Fruit fly (Drosophila melanogaster) whole organism, embryonic: ENCODE data around the gene CG2021.

Experiments used
- Antp ChIP-seq: fragments of 200-800 bp; sonication (Bioruptor generic); optimal IDR thresholded peaks from 3 replicates; lab custom pipeline; 2016; ENCODE audit warnings: missing biosample characterization, missing genetic modification characterization
- Asciz ChIP-seq: fragments of 200-800 bp; sonication (Bioruptor generic); optimal IDR thresholded peaks from 2 replicates; lab custom pipeline; 2017; ENCODE audit warnings: missing biosample characterization, mild to moderate bottlenecking, missing genetic modification characterization, missing genetic modification reagents
- Atf-2 ChIP-seq: fragments of 200-800 bp; sonication (Bioruptor generic); optimal IDR thresholded peaks from 2 replicates; lab custom pipeline; 2016; ENCODE audit warnings: missing biosample characterization, missing genetic modification characterization
- CG10267 ChIP-seq: fragments of 200-800 bp; sonication (Bioruptor generic); optimal IDR thresholded peaks from 2 replicates; lab custom pipeline; 2018; ENCODE audit warnings: missing biosample characterization, mild to moderate bottlenecking, missing genetic modification characterization, moderate library complexity
- CG11247 ChIP-seq: fragments of 200-800 bp; sonication (Bioruptor generic); IDR thresholded peaks from 2 replicates; pipeline ENCODE4 v1.3.6; 2022; ENCODE audit warnings: missing biosample characterization, missing genetic modification characterization
- CG11504 ChIP-seq: fragments of 200-800 bp; sonication (Bioruptor generic); optimal IDR thresholded peaks from 3 replicates; lab custom pipeline; 2019; ENCODE audit warnings: missing biosample characterization, mild to moderate bottlenecking, missing genetic modification characterization, moderate library complexity
- CG11723 ChIP-seq: fragments of 200-800 bp; sonication (Bioruptor generic); optimal IDR thresholded peaks from 2 replicates; lab custom pipeline; 2017; ENCODE audit warnings: missing biosample characterization, mild to moderate bottlenecking, missing genetic modification characterization
- CG13287 ChIP-seq: fragments of 200-800 bp; sonication (Bioruptor generic); IDR thresholded peaks from 2 replicates; pipeline ENCODE4 v1.3.6; 2022; ENCODE audit warnings: missing biosample characterization, missing genetic modification characterization; ENCODE audit not compliant: partially characterized antibody
- CG16779 ChIP-seq: fragments of 200-800 bp; sonication (Bioruptor generic); IDR thresholded peaks from 2 replicates; pipeline ENCODE4 v1.3.6; 2022; ENCODE audit warnings: missing biosample characterization, missing genetic modification characterization
- CG16813 ChIP-seq: fragments of 200-800 bp; sonication (Bioruptor generic); IDR thresholded peaks from 3 replicates; pipeline ENCODE4 v1.3.6; 2022; ENCODE audit warnings: missing biosample characterization, missing genetic modification characterization; ENCODE audit not compliant: partially characterized antibody
- CG2875 ChIP-seq: fragments of 200-800 bp; sonication (Bioruptor generic); optimal IDR thresholded peaks from 2 replicates; lab custom pipeline; 2017; ENCODE audit warnings: missing biosample characterization, mild to moderate bottlenecking, missing genetic modification characterization, missing genetic modification reagents
- CG4360 ChIP-seq: fragments of 200-800 bp; sonication (Bioruptor generic); IDR thresholded peaks from 2 replicates; pipeline ENCODE4 v1.3.6; 2022; ENCODE audit warnings: missing biosample characterization, missing genetic modification characterization
- CG4730 ChIP-seq: fragments of 200-800 bp; sonication (Bioruptor generic); IDR thresholded peaks from 2 replicates; pipeline ENCODE4 v1.3.6; 2022; ENCODE audit warnings: missing biosample characterization, missing genetic modification characterization
- CG5180 ChIP-seq: fragments of 200-800 bp; sonication (Bioruptor generic); optimal IDR thresholded peaks from 3 replicates; lab custom pipeline; 2017; ENCODE audit warnings: missing biosample characterization, missing genetic modification characterization, mild to moderate bottlenecking, moderate library complexity, missing genetic modification reagents
- CG6854 ChIP-seq: fragments of 200-800 bp; sonication (Bioruptor generic); optimal IDR thresholded peaks from 3 replicates; lab custom pipeline; 2017; ENCODE audit warnings: missing biosample characterization, mild to moderate bottlenecking, missing genetic modification characterization
- CG8765 ChIP-seq: fragments of 200-800 bp; sonication (Bioruptor generic); IDR thresholded peaks from 2 replicates; pipeline ENCODE4 v1.3.6; 2022; ENCODE audit warnings: missing biosample characterization, missing genetic modification characterization
- Doc3 ChIP-seq: fragments of 200-800 bp; sonication (Bioruptor generic); IDR thresholded peaks from 3 replicates; pipeline ENCODE4 v1.3.6; 2022; ENCODE audit warnings: missing biosample characterization, missing genetic modification characterization; ENCODE audit not compliant: partially characterized antibody
- Gug ChIP-seq: fragments of 200-800 bp; sonication (Bioruptor generic); IDR thresholded peaks from 4 replicates; pipeline ENCODE4 v1.3.6; 2022; ENCODE audit warnings: missing biosample characterization, missing genetic modification characterization
- HLH3B ChIP-seq: fragments of 200-800 bp; sonication (Bioruptor generic); IDR thresholded peaks from 2 replicates; pipeline ENCODE4 v1.3.6; 2022; ENCODE audit warnings: missing biosample characterization, missing genetic modification characterization
- Hand ChIP-seq: fragments of 200-800 bp; sonication (Bioruptor generic); optimal IDR thresholded peaks from 2 replicates; lab custom pipeline; 2017; ENCODE audit warnings: mild to moderate bottlenecking, missing biosample characterization, missing genetic modification reagents, missing genetic modification characterization
- Hr3 ChIP-seq: fragments of 200-800 bp; sonication (Bioruptor generic); optimal IDR thresholded peaks from 3 replicates; lab custom pipeline; 2016; ENCODE audit warnings: missing biosample characterization, missing genetic modification characterization
- Lhr ChIP-seq: fragments of 200-800 bp; sonication (Bioruptor generic); optimal IDR thresholded peaks from 3 replicates; lab custom pipeline; 2017; ENCODE audit warnings: mild to moderate bottlenecking, missing biosample characterization, missing genetic modification reagents, missing genetic modification characterization
- Meics ChIP-seq: fragments of 200-800 bp; sonication (Bioruptor generic); optimal IDR thresholded peaks from 2 replicates; lab custom pipeline; 2017; ENCODE audit warnings: missing biosample characterization, mild to moderate bottlenecking, missing genetic modification characterization
- NC2β ChIP-seq: fragments of 200-800 bp; sonication (Bioruptor generic); optimal IDR thresholded peaks from 2 replicates; lab custom pipeline; 2016; ENCODE audit warnings: missing biosample characterization, missing genetic modification characterization
- Ptx1 ChIP-seq: fragments of 200-800 bp; sonication (Bioruptor generic); IDR thresholded peaks from 2 replicates; pipeline ENCODE4 v1.3.6; 2022; ENCODE audit warnings: missing biosample characterization, missing genetic modification characterization
- Side ChIP-seq: fragments of 200-800 bp; sonication (Bioruptor generic); optimal IDR thresholded peaks from 2 replicates; lab custom pipeline; 2016; ENCODE audit warnings: missing biosample characterization, missing genetic modification characterization
- Sin3A ChIP-seq: fragments of >200 bp; optimal IDR thresholded peaks from 2 replicates; lab custom pipeline; 2018
- Ssrp ChIP-seq: fragments of 200-800 bp; sonication (Bioruptor generic); optimal IDR thresholded peaks from 2 replicates; lab custom pipeline; 2018; ENCODE audit warnings: missing biosample characterization, mild to moderate bottlenecking, missing genetic modification characterization, moderate library complexity
- Taf1 ChIP-seq: fragments of 200-800 bp; sonication (Bioruptor generic); IDR thresholded peaks from 2 replicates; pipeline ENCODE4 v1.3.6; 2022; ENCODE audit warnings: missing biosample characterization, missing genetic modification characterization
- Xrp1 ChIP-seq: fragments of 200-800 bp; sonication (Bioruptor generic); IDR thresholded peaks from 2 replicates; pipeline ENCODE4 v1.3.6; 2022; ENCODE audit warnings: missing biosample characterization, missing genetic modification characterization
- dan ChIP-seq: fragments of 200-800 bp; sonication (Bioruptor generic); IDR thresholded peaks from 2 replicates; pipeline ENCODE4 v1.3.6; 2022; ENCODE audit warnings: missing biosample characterization, missing genetic modification characterization
- eve ChIP-seq, 2 experiments: fragments of >200 bp; optimal IDR thresholded peaks; 2 replicates each; lab custom pipeline; 2017; ENCODE audit warnings: missing biosample characterization in 2 of 2, missing genetic modification characterization in 2 of 2
- ewg ChIP-seq: fragments of 200-800 bp; sonication (Bioruptor generic); optimal IDR thresholded peaks from 3 replicates; lab custom pipeline; 2017; ENCODE audit warnings: mild to moderate bottlenecking, missing biosample characterization, missing genetic modification reagents, missing genetic modification characterization
- fd3F ChIP-seq: fragments of 200-800 bp; sonication (Bioruptor generic); optimal IDR thresholded peaks from 2 replicates; lab custom pipeline; 2018; ENCODE audit warnings: missing biosample characterization, mild to moderate bottlenecking, missing genetic modification characterization, moderate library complexity
- grau ChIP-seq: fragments of 200-800 bp; optimal IDR thresholded peaks from 3 replicates; lab custom pipeline; 2019; ENCODE audit warnings: missing biosample characterization, mild to moderate bottlenecking, missing genetic modification characterization, moderate library complexity
- grn ChIP-seq: fragments of 200-800 bp; sonication (Bioruptor generic); optimal IDR thresholded peaks from 3 replicates; lab custom pipeline; 2017; ENCODE audit warnings: missing biosample characterization, missing genetic modification characterization
- gsb-n ChIP-seq: fragments of 200-800 bp; sonication (Bioruptor generic); optimal IDR thresholded peaks from 3 replicates; lab custom pipeline; 2018; ENCODE audit warnings: missing biosample characterization, mild to moderate bottlenecking, missing genetic modification characterization
- h ChIP-seq: fragments of >200 bp; optimal IDR thresholded peaks from 2 replicates; lab custom pipeline; 2017
- ham ChIP-seq: fragments of 200-800 bp; sonication (Bioruptor generic); IDR thresholded peaks from 2 replicates; pipeline ENCODE4 v1.3.6; 2022; ENCODE audit warnings: missing biosample characterization, missing genetic modification characterization
- hkb ChIP-seq, 2 experiments: fragments of 200-800 bp in 1 of 2; fragments of >200 bp in 1 of 2; sonication (Bioruptor generic) in 1 of 2; IDR thresholded peaks in 1 of 2; optimal IDR thresholded peaks in 1 of 2; 2 replicates each; pipeline versions ENCODE4 v1.3.6 to Lab custom; 2017 to 2022; ENCODE audit warnings: missing biosample characterization in 1 of 2, missing genetic modification characterization in 1 of 2
- jing ChIP-seq: fragments of 200-800 bp; sonication (Bioruptor generic); optimal IDR thresholded peaks from 2 replicates; lab custom pipeline; 2018; ENCODE audit warnings: missing biosample characterization, mild to moderate bottlenecking, missing genetic modification characterization
- mld ChIP-seq: fragments of 200-800 bp; sonication (Bioruptor generic); IDR thresholded peaks from 3 replicates; pipeline ENCODE4 v1.3.6; 2022; ENCODE audit warnings: missing biosample characterization, missing genetic modification characterization; ENCODE audit not compliant: partially characterized antibody
- pzg ChIP-seq: fragments of 200-800 bp; sonication (Bioruptor generic); optimal IDR thresholded peaks from 3 replicates; lab custom pipeline; 2018; ENCODE audit warnings: missing biosample characterization, mild to moderate bottlenecking, missing genetic modification characterization, moderate library complexity
- run ChIP-seq: fragments of 200-800 bp; sonication (Bioruptor generic); optimal IDR thresholded peaks from 3 replicates; lab custom pipeline; 2018; ENCODE audit warnings: missing biosample characterization, mild to moderate bottlenecking, missing genetic modification characterization
- schlank ChIP-seq: fragments of 200-800 bp; sonication (Bioruptor generic); optimal IDR thresholded peaks from 2 replicates; lab custom pipeline; 2018; ENCODE audit warnings: missing biosample characterization, mild to moderate bottlenecking, missing genetic modification characterization
- sens ChIP-seq: fragments of 200-800 bp; sonication (Bioruptor generic); peaks from one replicate; lab custom pipeline; 2016; ENCODE audit warnings: missing biosample characterization, missing genetic modification characterization
- sima ChIP-seq: fragments of 200-800 bp; sonication (Bioruptor generic); optimal IDR thresholded peaks from 2 replicates; lab custom pipeline; 2016; ENCODE audit warnings: missing biosample characterization, missing genetic modification characterization
- vfl ChIP-seq: fragments of 200-800 bp; sonication (Bioruptor generic); optimal IDR thresholded peaks from 2 replicates; lab custom pipeline; 2016; ENCODE audit warnings: missing biosample characterization, missing genetic modification characterization
- zen ChIP-seq: fragments of 200-800 bp; sonication (Bioruptor generic); optimal IDR thresholded peaks from 3 replicates; lab custom pipeline; 2018; ENCODE audit warnings: missing biosample characterization, mild to moderate bottlenecking, missing genetic modification characterization, moderate library complexity
- zfh2 ChIP-seq: fragments of 200-800 bp; sonication (Bioruptor generic); optimal IDR thresholded peaks from 2 replicates; lab custom pipeline; 2016; ENCODE audit warnings: missing biosample characterization, missing genetic modification characterization

CG2021 gene

DNA sequence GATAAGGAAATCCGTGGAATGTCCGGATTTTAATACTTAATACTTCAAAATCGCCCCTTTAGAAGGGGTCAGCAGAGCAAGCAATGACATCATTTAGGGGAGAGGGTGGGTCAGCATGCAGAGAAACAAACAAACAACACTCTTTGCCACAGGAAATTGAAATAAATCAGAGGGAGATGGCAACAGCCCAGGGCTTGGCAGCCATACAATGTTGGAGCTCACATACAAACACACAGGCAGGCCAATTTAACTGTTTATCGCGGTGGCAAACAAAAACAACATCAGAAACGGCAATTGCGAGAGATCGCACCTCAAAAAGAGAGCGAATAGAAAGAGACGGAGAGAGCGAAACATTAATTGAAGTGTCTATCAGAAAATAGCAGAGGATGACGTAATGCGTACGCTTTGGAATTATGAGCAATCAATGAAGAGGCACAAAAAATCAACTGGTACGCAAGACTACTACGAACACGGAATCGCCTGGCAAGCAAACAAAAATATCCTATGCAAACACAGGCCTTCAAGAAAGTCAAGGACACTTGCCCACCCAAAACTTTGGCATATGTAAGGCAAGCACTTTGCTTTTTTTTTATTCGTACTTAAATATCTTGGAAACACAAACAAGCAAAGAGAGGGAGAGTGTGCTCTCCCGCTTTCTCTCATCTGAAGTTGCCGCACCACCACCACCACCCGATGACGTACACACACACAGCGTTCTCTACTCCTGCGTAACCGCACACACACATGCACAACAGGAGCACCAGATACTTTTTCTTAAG lies 17.1 kb upstream of the CG2021 start (continued):
- TF ChIP-seq dan (no peak), CG8765 (no peak), Side (GFP tag; lab: Kevin White, UChicago) (no peak), eve (GFP tag; optimal IDR thresholded peaks at IDR 0.05; lab: Kevin White, UChicago) (no peak), Hand (GFP tag; lab: Kevin White, UChicago) (no peak), fd3F (GFP tag; lab: Kevin White, UChicago) (no peak), sens (peak; percentile 28), CG11247 (peak; percentile 34; the same call in 1 of the 2 replicates), CG16813 (GFP tag; lab: Robert Waterston, UW) (no peak), CG6854 (GFP tag; lab: Kevin White, UChicago) (peak; percentile 31), CG16779 (GFP tag; lab: Robert Waterston, UW) (no peak), vfl (GFP tag; lab: Kevin White, UChicago) (no peak), CG11723 (no peak), Ssrp (tag; lab: Kevin White, UChicago) (no peak), CG13287 (no peak; the same call in 1 of the 2 replicates), Antp (GFP tag; lab: Kevin White, UChicago) (no peak), Lhr (no peak), sima (GFP tag; lab: Kevin White, UChicago) (no peak), CG4730 (no peak), zfh2 (GFP tag; lab: Kevin White, UChicago) (no peak), Atf-2 (no peak), pzg (GFP tag; lab: Kevin White, UChicago) (peak; percentile 14), Doc3 (GFP tag; lab: Robert Waterston, UW) (no peak), Sin3A (lab: Kevin White, UChicago) (no peak), Meics (GFP tag; lab: Kevin White, UChicago) (peak; percentile 45), NC2β (GFP tag; lab: Kevin White, UChicago) (no peak), CG2875 (GFP tag; lab: Kevin White, UChicago) (no peak), CG10267 (tag; lab: Kevin White, UChicago) (no peak), Xrp1 (GFP tag; lab: Robert Waterston, UW) (peak; percentile 31; the same call in 1 of the 2 replicates), CG4360 (peak; percentile 85), Asciz (GFP tag; lab: Kevin White, UChicago) (no peak), CG11504 (tag; lab: Kevin White, UChicago) (no peak), schlank (peak; percentile 32), jing (GFP tag; lab: Kevin White, UChicago) (no peak), HLH3B (GFP tag; lab: Robert Waterston, UW) (peak; percentile 43; the same call in 1 of the 2 replicates), Taf1 (GFP tag; lab: Robert Waterston, UW) (no peak), grau (tag; lab: Kevin White, UChicago) (peak; percentile 3), Gug (GFP tag; lab: Robert Waterston, UW) (no peak), CG5180 (GFP tag; lab: Kevin White, UChicago) (peak; percentile 47), h (lab: Kevin White, UChicago) (no peak), grn (GFP tag; lab: Kevin White, UChicago) (peak; percentile 58), mld (GFP tag; lab: Robert Waterston, UW) (no peak), Hr3 (GFP tag; lab: Kevin White, UChicago) (no peak), ham (GFP tag; lab: Robert Waterston, UW) (no peak), zen (tag; lab: Kevin White, UChicago) (no peak), Ptx1 (GFP tag; lab: Robert Waterston, UW) (no peak), hkb (optimal IDR thresholded peaks at IDR 0.05; lab: Kevin White, UChicago) (no peak), hkb (GFP tag; IDR thresholded peaks at IDR 0.05; lab: Robert Waterston, UW) (peak; percentile 34; the same call in 1 of the 2 replicates), run (tag; lab: Kevin White, UChicago) (no peak), gsb-n (tag; lab: Kevin White, UChicago) (no peak), ewg (no peak)
